Worm (Caenorhabditis elegans) whole organism, early embryonic: ENCODE results near the gene C16C8.7.
A peak's percentile ranks its signal among the peaks of the same experiment; 100 is the strongest.

ENCODE experiments used
- B0310.2 ChIP-seq: sonication (generic microtip); optimal IDR thresholded peaks from 2 replicates; lab custom pipeline; 2016; ENCODE audit warnings: mild to moderate bottlenecking, missing genetic modification characterization, missing compliant biosample characterization
- F13C5.2 ChIP-seq: sonication (generic microtip); optimal IDR thresholded peaks from 2 replicates; lab custom pipeline; 2017; ENCODE audit warnings: mild to moderate bottlenecking, missing genetic modification characterization, inconsistent platforms, missing compliant biosample characterization
- aly-1 ChIP-seq: sonication (generic microtip); optimal IDR thresholded peaks from 2 replicates; lab custom pipeline; 2016; ENCODE audit warnings: missing genetic modification characterization, missing compliant biosample characterization
- ama-1 ChIP-seq: fragments of 150-350 bp; optimal IDR thresholded peaks from 2 replicates; lab custom pipeline; 2014
- ceh-13 ChIP-seq: fragments of 200-800 bp; sonication (Bioruptor generic); optimal IDR thresholded peaks from 2 replicates; lab custom pipeline; 2018; ENCODE audit warnings: mild to moderate bottlenecking, missing genetic modification characterization, missing compliant biosample characterization
- ceh-36 ChIP-seq: sonication (generic microtip); optimal IDR thresholded peaks from 2 replicates; lab custom pipeline; 2016; ENCODE audit warnings: missing genetic modification characterization, inconsistent platforms, missing compliant biosample characterization
- ets-7 ChIP-seq: sonication (generic microtip); optimal IDR thresholded peaks from 2 replicates; lab custom pipeline; 2016; ENCODE audit warnings: missing genotype, missing genetic modification characterization, missing compliant biosample characterization
- flt-1 ChIP-seq: fragments of 200-800 bp; sonication (Bioruptor generic); IDR thresholded peaks from 2 replicates; pipeline ENCODE4 v1.3.6; 2022; ENCODE audit warnings: missing genetic modification characterization, missing compliant biosample characterization
- hmbx-1 ChIP-seq: sonication (generic microtip); optimal IDR thresholded peaks from 2 replicates; lab custom pipeline; 2016; ENCODE audit warnings: mild to moderate bottlenecking, missing genetic modification characterization, missing compliant biosample characterization
- hmg-4 ChIP-seq: fragments of 200-800 bp; sonication (Bioruptor generic); optimal IDR thresholded peaks from 2 replicates; lab custom pipeline; 2018; ENCODE audit warnings: mild to moderate bottlenecking, missing genetic modification characterization, missing compliant biosample characterization
- hnd-1 ChIP-seq: sonication (generic microtip); optimal IDR thresholded peaks from 2 replicates; lab custom pipeline; 2016; ENCODE audit warnings: missing genetic modification characterization, missing compliant biosample characterization
- pes-1 ChIP-seq: fragments of 200-800 bp; sonication (Bioruptor generic); IDR thresholded peaks from 2 replicates; pipeline ENCODE4 v1.3.6; 2022; ENCODE audit warnings: missing genetic modification reagents, missing genetic modification characterization, missing compliant biosample characterization
- scrt-1 ChIP-seq: fragments of 200-800 bp; sonication (Bioruptor generic); IDR thresholded peaks from 2 replicates; pipeline ENCODE4 v1.3.6; 2022; ENCODE audit warnings: missing genetic modification characterization, missing compliant biosample characterization
- sea-1 ChIP-seq: fragments of 200-800 bp; sonication (Bioruptor generic); conservative IDR thresholded peaks from 2 replicates; pipeline ENCODE4 v1.3.6; 2022; ENCODE audit warnings: missing genetic modification characterization, missing compliant biosample characterization
- tbx-11 ChIP-seq: fragments of 200-800 bp; sonication (Bioruptor generic); IDR thresholded peaks from 2 replicates; pipeline ENCODE4 v1.3.6; 2022; ENCODE audit warnings: missing genetic modification characterization, missing compliant biosample characterization
- tbx-37 ChIP-seq: fragments of 200-800 bp; sonication (Bioruptor generic); conservative IDR thresholded peaks from 2 replicates; pipeline ENCODE4 v1.3.6; 2022; ENCODE audit warnings: missing genetic modification reagents, missing genetic modification characterization, missing compliant biosample characterization
- tra-4 ChIP-seq: sonication (generic microtip); optimal IDR thresholded peaks from 2 replicates; lab custom pipeline; 2017; ENCODE audit warnings: missing genetic modification characterization, missing compliant biosample characterization

Gene C16C8.7

ce11 chrII:3482231-3482630 lies 22.3 kb upstream of the C16C8.7 start, which contains the start of gene smu-2:
Gene smu-2 (plus strand): TSS chrII:3482408.
- TF ChIP-seq sea-1 (GFP tag; lab: Robert Waterston, UW): 0 out of 2 replicates have a peak, but pooled peaks have one; percentile 6
- no peak for TF ChIP-seq tra-4 (tag; lab: Kevin White, UChicago)
- no peak for TF ChIP-seq ets-7 (tag; lab: Kevin White, UChicago)
- peak; percentile 68 for TF ChIP-seq tbx-37
- peak; percentile 61; the same call in 1 of the 2 replicates for TF ChIP-seq pes-1 (GFP tag; lab: Robert Waterston, UW)
- TF ChIP-seq ceh-36 (tag; lab: Kevin White, UChicago): no peak
- TF ChIP-seq hmbx-1 (tag; lab: Kevin White, UChicago): no peak
- 0 out of 2 replicates have a peak, but pooled peaks have one; percentile 17 for TF ChIP-seq flt-1 (GFP tag; lab: Robert Waterston, UW)
- no peak for TF ChIP-seq aly-1 (tag; lab: Kevin White, UChicago)

ce11 chrII:3481584-3481983 lies 21.6 kb upstream of the C16C8.7 start, which contains the start of gene Y49F6B.8:
Gene Y49F6B.8 (minus strand): TSS chrII:3481684.
- TF ChIP-seq tbx-37 (no peak), ets-7 (tag; lab: Kevin White, UChicago) (no peak), ama-1 (lab: Kevin White, UChicago) (no peak), flt-1 (GFP tag; lab: Robert Waterston, UW) (no peak), aly-1 (tag; lab: Kevin White, UChicago) (no peak), tra-4 (tag; lab: Kevin White, UChicago) (no peak), F13C5.2 (tag; lab: Kevin White, UChicago) (no peak), tbx-11 (GFP tag; lab: Robert Waterston, UW) (no peak), sea-1 (GFP tag; lab: Robert Waterston, UW) (no peak), hmbx-1 (tag; lab: Kevin White, UChicago) (no peak), hmg-4 (GFP tag; lab: Kevin White, UChicago) (no peak)

- TF ChIP-seq scrt-1 (GFP tag; lab: Robert Waterston, UW): no peak
- no peak for TF ChIP-seq tbx-37
These were observed 17.2 kb upstream of the C16C8.7 start, which contains the start of gene fbxb-104 for ce11 chrII:3477171-3477570. Gene fbxb-104 (minus strand): TSS chrII:3477271.

- TF ChIP-seq hmbx-1 (tag; lab: Kevin White, UChicago) (no peak), ceh-36 (tag; lab: Kevin White, UChicago) (peak; percentile 71)
These were observed 16.6 kb upstream of the C16C8.7 start for ce11 chrII:3476536-3476935.

- TF ChIP-seq hmg-4 (GFP tag; lab: Kevin White, UChicago) (no peak), pes-1 (GFP tag; lab: Robert Waterston, UW) (no peak), aly-1 (tag; lab: Kevin White, UChicago) (no peak), ceh-36 (tag; lab: Kevin White, UChicago) (no peak), tbx-11 (GFP tag; lab: Robert Waterston, UW) (no peak), ceh-13 (GFP tag; lab: Kevin White, UChicago) (no peak), scrt-1 (GFP tag; lab: Robert Waterston, UW) (no peak), hnd-1 (tag; lab: Kevin White, UChicago) (no peak), hmbx-1 (tag; lab: Kevin White, UChicago) (no peak), ets-7 (tag; lab: Kevin White, UChicago) (no peak), B0310.2 (tag; lab: Kevin White, UChicago) (no peak), flt-1 (GFP tag; lab: Robert Waterston, UW) (no peak), sea-1 (GFP tag; lab: Robert Waterston, UW) (no peak)
These were observed 13.8 kb upstream of the C16C8.7 start, which contains the start of gene sdz-32 for ce11 chrII:3473744-3474143. Gene sdz-32 (plus strand): TSS chrII:3474044.

ce11 chrII:3472817-3473216 lies 12.9 kb upstream of the C16C8.7 start, which contains the start of gene Y49F6B.6:
Gene Y49F6B.6 (plus strand): TSS chrII:3473117.
- TF ChIP-seq ama-1 (lab: Kevin White, UChicago) (no peak), hnd-1 (tag; lab: Kevin White, UChicago) (no peak), sea-1 (GFP tag; lab: Robert Waterston, UW) (no peak), tbx-37 (no peak), ets-7 (tag; lab: Kevin White, UChicago) (no peak), aly-1 (tag; lab: Kevin White, UChicago) (no peak), F13C5.2 (tag; lab: Kevin White, UChicago) (no peak), B0310.2 (tag; lab: Kevin White, UChicago) (no peak), ceh-36 (tag; lab: Kevin White, UChicago) (no peak)

ce11 chrII:3472316-3472715 lies 12.4 kb upstream of the C16C8.7 start, which contains the start of gene Y49F6B.12:
Gene Y49F6B.12 (minus strand): TSS chrII:3472416.
- TF ChIP-seq B0310.2 (tag; lab: Kevin White, UChicago) (no peak), hnd-1 (tag; lab: Kevin White, UChicago) (no peak), sea-1 (GFP tag; lab: Robert Waterston, UW) (no peak), scrt-1 (GFP tag; lab: Robert Waterston, UW) (no peak), hmg-4 (GFP tag; lab: Kevin White, UChicago) (no peak), pes-1 (GFP tag; lab: Robert Waterston, UW) (no peak), hmbx-1 (tag; lab: Kevin White, UChicago) (no peak), aly-1 (tag; lab: Kevin White, UChicago) (no peak), flt-1 (GFP tag; lab: Robert Waterston, UW) (no peak), ets-7 (tag; lab: Kevin White, UChicago) (no peak), tra-4 (tag; lab: Kevin White, UChicago) (no peak), tbx-37 (no peak), tbx-11 (GFP tag; lab: Robert Waterston, UW) (no peak), F13C5.2 (tag; lab: Kevin White, UChicago) (no peak), ama-1 (lab: Kevin White, UChicago) (no peak), ceh-36 (tag; lab: Kevin White, UChicago) (no peak), ceh-13 (GFP tag; lab: Kevin White, UChicago) (no peak)
